Fruit fly (Drosophila melanogaster) whole organism, adult: ENCODE data around the gene CG11109.

Experiments
- CG11617 ChIP-seq: fragments of 200-800 bp; sonication (Bioruptor generic); optimal IDR thresholded peaks from 2 replicates; lab custom pipeline; 2017; ENCODE audit warnings: mild to moderate bottlenecking, missing biosample characterization, missing genetic modification reagents, missing genetic modification characterization
- CG12768 ChIP-seq: fragments of 200-800 bp; sonication (Bioruptor generic); optimal IDR thresholded peaks from 2 replicates; lab custom pipeline; 2017; ENCODE audit warnings: missing biosample characterization, missing genetic modification characterization, mild to moderate bottlenecking, moderate library complexity, missing genetic modification reagents
- CG14711 ChIP-seq: fragments of 200-800 bp; sonication (Bioruptor generic); optimal IDR thresholded peaks from 2 replicates; lab custom pipeline; 2018; ENCODE audit warnings: missing biosample characterization, mild to moderate bottlenecking, missing genetic modification characterization, moderate library complexity
- CG1620 ChIP-seq: fragments of 200-800 bp; sonication (Bioruptor generic); optimal IDR thresholded peaks from 2 replicates; lab custom pipeline; 2016; ENCODE audit warnings: missing biosample characterization, missing genetic modification characterization
- CG33017 ChIP-seq: fragments of 200-800 bp; sonication (Bioruptor generic); optimal IDR thresholded peaks from 2 replicates; lab custom pipeline; 2018; ENCODE audit warnings: missing biosample characterization, mild to moderate bottlenecking, missing genetic modification characterization, moderate library complexity
- CG5204 ChIP-seq: fragments of 200-800 bp; sonication (Bioruptor generic); optimal IDR thresholded peaks from 2 replicates; lab custom pipeline; 2016; ENCODE audit warnings: missing biosample characterization, missing genetic modification characterization
- CG7045 ChIP-seq: fragments of 200-800 bp; sonication (Bioruptor generic); optimal IDR thresholded peaks from 2 replicates; lab custom pipeline; 2017; ENCODE audit warnings: missing biosample characterization, mild to moderate bottlenecking, missing genetic modification characterization
- CG7101 ChIP-seq: fragments of 200-800 bp; sonication (Bioruptor generic); optimal IDR thresholded peaks from 2 replicates; lab custom pipeline; 2018; ENCODE audit warnings: missing biosample characterization, mild to moderate bottlenecking, missing genetic modification characterization, moderate library complexity
- Clk ChIP-seq: fragments of 200-800 bp; sonication (Bioruptor generic); optimal IDR thresholded peaks from 2 replicates; lab custom pipeline; 2017; ENCODE audit warnings: missing biosample characterization, missing genetic modification characterization
- Crg-1 ChIP-seq: fragments of 200-800 bp; sonication (Bioruptor generic); optimal IDR thresholded peaks from 2 replicates; lab custom pipeline; 2016; ENCODE audit warnings: missing biosample characterization, missing genetic modification characterization
- Hr96 ChIP-seq: fragments of 200-800 bp; sonication (Bioruptor generic); optimal IDR thresholded peaks from 2 replicates; lab custom pipeline; 2016; ENCODE audit warnings: missing biosample characterization, missing genetic modification characterization
- Mnt ChIP-seq: fragments of 200-800 bp; sonication (Bioruptor generic); optimal IDR thresholded peaks from 2 replicates; lab custom pipeline; 2016; ENCODE audit warnings: missing biosample characterization, mild to moderate bottlenecking, missing genetic modification characterization
- bab1 ChIP-seq: fragments of 200-800 bp; sonication (Bioruptor generic); optimal IDR thresholded peaks from 3 replicates; lab custom pipeline; 2019; ENCODE audit warnings: missing biosample characterization, mild to moderate bottlenecking, missing genetic modification characterization, moderate library complexity
- cic ChIP-seq: fragments of 200-800 bp; sonication (Bioruptor generic); optimal IDR thresholded peaks from 2 replicates; lab custom pipeline; 2017; ENCODE audit warnings: missing biosample characterization, mild to moderate bottlenecking, missing genetic modification characterization, moderate library complexity
- cnc ChIP-seq, 2 experiments: fragments of >200 bp; optimal IDR thresholded peaks; 2 replicates each; lab custom pipeline; 2017
- kay ChIP-seq: fragments of 200-800 bp; sonication (Bioruptor generic); peaks from one replicate; lab custom pipeline; 2016; ENCODE audit warnings: missing biosample characterization, missing genetic modification characterization, borderline replicate concordance
- ovo ChIP-seq: fragments of 200-800 bp; sonication (Bioruptor generic); optimal IDR thresholded peaks from 2 replicates; lab custom pipeline; 2016; ENCODE audit warnings: missing biosample characterization, missing genetic modification characterization
- pad ChIP-seq: fragments of 200-800 bp; sonication (Bioruptor generic); optimal IDR thresholded peaks from 3 replicates; lab custom pipeline; 2017; ENCODE audit warnings: missing biosample characterization, missing genetic modification characterization, mild to moderate bottlenecking, moderate library complexity, missing genetic modification reagents
- tj ChIP-seq: fragments of 200-800 bp; sonication (Bioruptor generic); optimal IDR thresholded peaks from 3 replicates; lab custom pipeline; 2017; ENCODE audit warnings: missing biosample characterization, mild to moderate bottlenecking, missing genetic modification characterization, moderate library complexity
- toe ChIP-seq: fragments of 200-800 bp; sonication (Bioruptor generic); optimal IDR thresholded peaks from 2 replicates; lab custom pipeline; 2016; ENCODE audit warnings: missing biosample characterization, missing genetic modification characterization

CG11109 gene

DNA sequence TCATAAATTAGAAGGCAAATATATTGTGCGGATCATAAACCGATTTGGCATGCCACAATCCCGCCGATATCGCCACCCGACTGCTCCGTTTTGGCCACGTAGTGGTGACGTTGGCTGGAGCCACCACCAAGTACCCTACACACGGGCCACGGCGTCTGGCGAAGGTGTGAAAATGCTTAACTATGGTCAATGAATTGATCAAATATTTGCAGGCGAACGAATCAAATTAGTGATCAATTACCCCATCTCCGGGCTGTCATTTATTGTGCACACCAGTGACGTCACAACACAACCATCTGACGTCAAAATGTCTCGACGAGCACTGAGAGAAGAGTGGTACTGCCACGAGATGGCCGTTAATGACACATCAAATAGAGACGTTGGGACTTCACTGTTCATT lies 15.7 kb downstream of the CG11109 start:
- no peak for TF ChIP-seq CG7045 (GFP tag; lab: Kevin White, UChicago)
- no peak for TF ChIP-seq Crg-1 (GFP tag; lab: Kevin White, UChicago)
- no peak for TF ChIP-seq Mnt (GFP tag; lab: Kevin White, UChicago)
- TF ChIP-seq toe (GFP tag; lab: Kevin White, UChicago): no peak
- no peak for TF ChIP-seq CG14711
- no peak for TF ChIP-seq Clk (GFP tag; lab: Kevin White, UChicago)
- TF ChIP-seq CG33017: no peak
- no peak for TF ChIP-seq pad (GFP tag; lab: Kevin White, UChicago)
- TF ChIP-seq CG12768 (GFP tag; lab: Kevin White, UChicago): no peak
- no peak for TF ChIP-seq cic (GFP tag; lab: Kevin White, UChicago)

DNA sequence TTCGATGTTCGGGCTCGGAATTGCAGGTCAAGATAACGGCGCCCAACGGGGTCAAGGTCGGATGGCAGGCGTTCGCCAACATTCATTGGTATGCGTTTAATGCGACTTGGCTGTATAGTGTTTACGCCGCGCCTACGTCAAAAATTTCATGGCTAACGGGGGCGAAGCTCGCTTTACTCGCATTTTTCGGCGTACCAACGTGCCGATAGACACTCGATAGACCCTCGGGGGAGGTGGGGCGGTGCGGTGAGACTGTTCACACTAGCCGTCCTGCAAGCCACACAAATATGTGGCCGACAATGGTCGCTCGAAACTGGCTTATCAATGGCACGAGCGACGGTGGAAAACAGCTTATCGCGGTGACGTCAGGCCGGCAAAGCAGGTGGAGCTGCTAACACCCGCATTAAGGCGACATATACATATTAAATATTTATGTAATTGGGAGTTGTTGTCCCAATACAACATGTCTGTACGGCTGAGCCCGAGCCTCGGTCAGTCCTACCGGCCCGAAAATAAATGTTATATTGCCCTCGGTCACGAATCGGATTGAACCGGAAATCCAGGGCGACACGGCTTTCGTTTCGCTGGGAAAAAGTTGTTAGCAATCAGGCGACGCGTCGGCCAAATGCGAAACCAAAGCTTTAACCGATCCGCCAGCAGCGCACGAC lies 16.7 kb downstream of the CG11109 start:
- no peak for TF ChIP-seq CG33017
- no peak for TF ChIP-seq Mnt (GFP tag; lab: Kevin White, UChicago)
- TF ChIP-seq bab1: no peak
- TF ChIP-seq Hr96: no peak
- no peak for TF ChIP-seq toe (GFP tag; lab: Kevin White, UChicago)

DNA sequence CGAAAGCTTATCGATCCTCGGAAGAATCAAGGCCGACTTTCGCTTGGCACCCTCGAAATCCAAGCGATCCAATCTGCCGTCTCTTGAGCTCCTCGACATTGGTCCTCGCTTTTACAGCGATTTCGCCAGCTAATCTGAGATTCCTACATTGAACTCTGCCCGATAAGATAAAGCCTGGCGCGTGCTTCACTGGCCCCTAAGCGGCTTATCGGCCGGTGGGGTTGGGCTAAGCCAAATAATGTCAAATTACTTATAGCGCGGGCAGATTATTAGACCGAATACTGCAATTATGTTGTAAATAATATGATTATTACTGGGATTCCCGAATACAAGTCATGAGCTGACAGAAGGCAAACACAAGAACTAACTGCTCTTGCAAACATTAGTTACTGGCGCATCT lies 18.0 kb downstream of the CG11109 start:
- TF ChIP-seq Clk (GFP tag; lab: Kevin White, UChicago) (no peak), tj (no peak), CG12768 (GFP tag; lab: Kevin White, UChicago) (peak; percentile 61), Mnt (GFP tag; lab: Kevin White, UChicago) (no peak), CG7101 (tag; lab: Kevin White, UChicago) (no peak), CG1620 (no peak), CG33017 (no peak), kay (peak; percentile 92), cic (GFP tag; lab: Kevin White, UChicago) (peak; percentile 27)

DNA sequence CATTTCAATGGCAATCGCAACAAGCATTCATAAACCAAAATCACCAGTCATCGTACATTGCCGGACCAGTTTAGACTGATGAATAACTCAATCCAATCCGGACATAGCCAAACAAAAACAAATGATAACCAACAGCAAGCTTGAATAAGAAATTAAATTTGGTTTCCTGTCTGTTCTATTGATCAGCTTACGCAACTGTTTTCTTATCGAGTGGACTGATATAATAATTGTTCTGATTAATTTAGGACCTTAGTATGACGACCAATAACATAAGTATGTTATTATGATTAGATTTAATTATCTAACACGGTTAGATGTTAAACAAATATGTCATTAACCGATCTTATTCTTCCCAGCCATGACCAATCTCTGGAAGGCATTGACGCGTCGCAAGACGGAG lies 19.0 kb downstream of the CG11109 start:
- TF ChIP-seq Clk (GFP tag; lab: Kevin White, UChicago) (no peak), kay (peak; percentile 1)

DNA sequence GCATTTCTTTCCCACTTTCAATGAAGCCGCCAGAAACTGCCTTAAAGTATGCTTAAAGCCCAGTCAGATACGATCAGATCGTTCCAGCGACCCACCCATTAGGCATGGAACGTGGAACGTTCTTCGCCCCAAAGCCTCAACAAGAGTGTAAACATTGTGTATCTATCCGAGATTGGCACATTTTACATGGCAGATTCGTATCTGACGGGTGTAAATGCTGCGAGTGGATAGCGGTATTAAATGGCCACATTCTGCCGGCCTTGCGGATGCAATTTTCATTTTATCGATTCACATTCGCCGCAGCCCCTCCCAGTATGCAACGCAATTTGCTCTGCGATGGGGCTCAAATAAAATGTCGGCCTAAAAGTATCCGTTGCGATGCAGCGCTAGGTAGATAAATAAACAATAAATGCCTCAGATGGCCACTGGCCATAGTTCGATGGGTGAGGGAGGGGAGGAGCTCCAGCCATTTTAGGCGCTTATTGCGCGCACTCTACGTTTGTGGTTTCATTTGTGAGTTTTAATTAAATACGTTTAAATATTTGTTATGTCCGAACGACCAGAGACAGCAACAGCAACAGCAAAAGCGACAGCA lies 22.8 kb downstream of the CG11109 start:
- TF ChIP-seq Clk (GFP tag; lab: Kevin White, UChicago): no peak
- no peak for TF ChIP-seq CG11617
- TF ChIP-seq bab1: peak; percentile 11

DNA sequence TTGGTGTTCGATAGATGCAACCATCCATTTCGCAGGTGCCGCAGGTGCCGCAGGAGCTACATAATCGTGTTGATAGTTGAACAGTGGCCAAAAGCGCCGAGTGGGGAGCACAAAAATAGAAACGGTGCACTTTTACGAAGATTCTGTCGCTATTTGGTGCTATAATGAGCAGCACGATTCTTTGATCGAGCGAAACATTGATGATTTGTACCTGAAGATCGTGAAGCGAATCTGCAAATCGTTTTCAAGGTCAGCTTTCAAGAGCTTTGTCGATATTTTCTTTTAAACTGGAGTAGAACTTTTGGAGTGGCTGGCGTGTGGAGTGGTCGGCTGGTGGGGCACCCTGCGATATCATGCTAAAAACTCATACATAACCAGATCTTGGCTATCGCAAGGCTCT lies 26.4 kb downstream of the CG11109 start, which contains the start of gene CG11131:
Gene CG11131 (plus strand): TSS at position 301 of the 400 bp plus-strand sequence.
- no peak for TF ChIP-seq cic (GFP tag; lab: Kevin White, UChicago)
- no peak for TF ChIP-seq bab1
- no peak for TF ChIP-seq cnc (optimal IDR thresholded peaks at IDR 0.05; lab: Kevin White, UChicago)
- no peak for TF ChIP-seq CG14711
- no peak for TF ChIP-seq kay
- no peak for TF ChIP-seq CG5204
- no peak for TF ChIP-seq Hr96
- TF ChIP-seq CG7101 (tag; lab: Kevin White, UChicago): no peak
- no peak for TF ChIP-seq CG11617
- no peak for TF ChIP-seq CG12768 (GFP tag; lab: Kevin White, UChicago)
- TF ChIP-seq Crg-1 (GFP tag; lab: Kevin White, UChicago): no peak
- TF ChIP-seq ovo (GFP tag; lab: Kevin White, UChicago): no peak
- no peak for TF ChIP-seq CG7045 (GFP tag; lab: Kevin White, UChicago)
- no peak for TF ChIP-seq CG33017
- no peak for TF ChIP-seq pad (GFP tag; lab: Kevin White, UChicago)

DNA sequence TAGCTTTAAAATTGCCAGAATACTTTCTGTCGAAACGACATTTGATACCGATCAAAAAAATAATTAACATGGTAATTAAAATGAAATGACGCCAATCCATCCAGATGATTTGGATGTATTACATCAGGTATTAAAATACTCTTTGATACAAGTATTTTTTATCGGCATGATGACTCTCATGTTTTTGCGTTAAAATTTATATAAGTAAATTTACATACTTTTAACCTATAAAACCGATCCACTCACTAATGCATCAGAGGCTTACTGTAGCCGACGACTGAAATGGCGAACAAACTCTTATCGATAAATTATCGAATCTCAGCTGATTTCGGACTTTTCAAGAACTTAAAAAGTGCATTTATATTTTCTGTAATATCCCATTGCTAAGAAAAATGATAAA lies 29.6 kb downstream of the CG11109 start, which contains the start of gene BoYb:
Gene BoYb (plus strand): TSS at position 301 of the 400 bp plus-strand sequence.
- TF ChIP-seq CG12768 (GFP tag; lab: Kevin White, UChicago) (no peak), Hr96 (no peak), pad (GFP tag; lab: Kevin White, UChicago) (no peak), cnc (optimal IDR thresholded peaks at IDR 0.05; lab: Kevin White, UChicago) (no peak), CG5204 (no peak), Mnt (GFP tag; lab: Kevin White, UChicago) (no peak), CG7101 (tag; lab: Kevin White, UChicago) (no peak), CG11617 (no peak)

DNA sequence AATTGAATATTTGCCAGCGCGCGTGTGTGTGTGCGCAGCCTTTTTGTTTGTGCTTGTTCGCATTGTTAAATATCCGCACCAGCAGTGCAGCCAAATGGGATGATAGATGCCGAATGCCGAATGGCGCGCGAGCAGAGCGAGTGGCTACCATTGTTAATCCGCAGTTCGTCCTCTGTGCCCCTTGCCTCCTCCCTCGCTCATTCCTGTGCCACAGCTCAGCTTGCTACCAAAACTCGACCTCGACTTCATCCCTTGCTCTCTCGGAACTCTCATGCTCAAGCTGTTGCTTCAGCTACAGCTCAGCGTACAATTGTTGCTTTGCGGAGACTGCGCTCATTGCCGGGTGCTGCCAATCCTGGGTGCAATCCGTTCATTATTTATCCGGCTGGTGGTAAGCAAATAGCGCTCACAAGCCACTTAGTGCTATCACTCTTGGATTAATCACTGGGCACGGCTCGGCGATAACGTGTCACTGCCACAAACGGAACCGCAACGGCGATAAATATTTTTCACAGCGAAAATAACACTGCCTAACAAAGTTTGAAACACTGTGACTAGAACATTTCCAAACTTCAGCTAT lies 37.4 kb downstream of the CG11109 start:
- TF ChIP-seq CG12768 (GFP tag; lab: Kevin White, UChicago): peak; percentile 91
- TF ChIP-seq CG11617: no peak
